Fruit fly (Drosophila melanogaster) whole organism, wandering third instar larva: Measurements from ENCODE around the gene CG6000.

Source experiments
- CG32264 ChIP-seq: fragments of 200-800 bp; sonication (Bioruptor generic); optimal IDR thresholded peaks from 2 replicates; lab custom pipeline; 2016; ENCODE audit warnings: missing biosample characterization, missing genetic modification characterization
- CG9705 ChIP-seq: fragments of 200-800 bp; sonication (Bioruptor generic); optimal IDR thresholded peaks from 2 replicates; lab custom pipeline; 2018; ENCODE audit warnings: missing biosample characterization, mild to moderate bottlenecking, missing genetic modification characterization
- CrebA ChIP-seq: fragments of 200-800 bp; sonication (Bioruptor generic); optimal IDR thresholded peaks from 2 replicates; lab custom pipeline; 2016; ENCODE audit warnings: missing biosample characterization, mild to moderate bottlenecking, missing genetic modification characterization, borderline replicate concordance
- Dif ChIP-seq: fragments of 200-275, 200-300 bp; sonication (Bioruptor generic); optimal IDR thresholded peaks from 2 replicates; lab custom pipeline; 2018; ENCODE audit warnings: missing biosample characterization, missing genetic modification characterization; ENCODE audit not compliant: partially characterized antibody
- GATAd ChIP-seq: sonication (Bioruptor generic); optimal IDR thresholded peaks from 2 replicates; lab custom pipeline; 2016; ENCODE audit warnings: missing biosample characterization, missing genetic modification characterization
- Hnf4 ChIP-seq: fragments of 200-800 bp; sonication (Bioruptor generic); optimal IDR thresholded peaks from 2 replicates; lab custom pipeline; 2016; ENCODE audit warnings: missing biosample characterization, mild to moderate bottlenecking, missing genetic modification characterization
- Hr78 ChIP-seq: fragments of >200 bp; optimal IDR thresholded peaks from 2 replicates; lab custom pipeline; 2017; ENCODE audit warnings: missing biosample characterization, missing genetic modification characterization
- Hr83 ChIP-seq: fragments of 200-300 bp; sonication (Bioruptor generic); optimal IDR thresholded peaks from 2 replicates; lab custom pipeline; 2016; ENCODE audit warnings: missing biosample characterization, mild to moderate bottlenecking, missing genetic modification characterization, moderate library complexity; ENCODE audit not compliant: poor library complexity, severe bottlenecking
- Mio ChIP-seq: sonication (Bioruptor generic); optimal IDR thresholded peaks from 2 replicates; lab custom pipeline; 2016; ENCODE audit warnings: missing biosample characterization, missing genetic modification characterization
- N ChIP-seq: fragments of >200 bp; optimal IDR thresholded peaks from 2 replicates; lab custom pipeline; 2018; ENCODE audit warnings: missing biosample characterization, missing external identifiers, missing genetic modification characterization
- OdsH ChIP-seq: fragments of 200-800 bp; sonication (Bioruptor generic); optimal IDR thresholded peaks from 2 replicates; lab custom pipeline; 2016; ENCODE audit warnings: missing biosample characterization, mild to moderate bottlenecking, missing genetic modification characterization
- Rel ChIP-seq, 2 experiments: fragments of 200-800 bp; sonication (Bioruptor generic) in 1 of 2; optimal IDR thresholded peaks; 2 replicates in 1 of 2; 3 replicates in 1 of 2; lab custom pipeline; 2016 to 2019; ENCODE audit warnings: mild to moderate bottlenecking in 2 of 2, missing biosample characterization in 2 of 2, missing genetic modification characterization in 2 of 2, moderate library complexity in 1 of 2
- brk ChIP-seq: fragments of 200-800 bp; sonication (Bioruptor generic); optimal IDR thresholded peaks from 2 replicates; lab custom pipeline; 2016; ENCODE audit warnings: missing biosample characterization, mild to moderate bottlenecking, missing genetic modification characterization
- dl ChIP-seq, 2 experiments: fragments of 175-275, 200-275 bp in 1 of 2; fragments of 200-275 bp in 1 of 2; sonication (Bioruptor generic); optimal IDR thresholded peaks; lab custom pipeline; 2018; ENCODE audit warnings: mild to moderate bottlenecking in 2 of 2, missing biosample characterization in 2 of 2, missing genetic modification characterization in 2 of 2, moderate library complexity in 2 of 2; ENCODE audit not compliant: partially characterized antibody in 2 of 2, insufficient read depth in 1 of 2
- dmrt93B ChIP-seq: fragments of 200-800 bp; sonication (Bioruptor generic); optimal IDR thresholded peaks from 2 replicates; lab custom pipeline; 2018; ENCODE audit warnings: missing biosample characterization, mild to moderate bottlenecking, missing genetic modification characterization
- dsf ChIP-seq: sonication (Bioruptor generic); optimal IDR thresholded peaks from 2 replicates; lab custom pipeline; 2016; ENCODE audit warnings: missing biosample characterization, missing genetic modification characterization, borderline replicate concordance
- ey ChIP-seq: fragments of 200-800 bp; sonication (Bioruptor generic); optimal IDR thresholded peaks from 2 replicates; lab custom pipeline; 2016; ENCODE audit warnings: missing biosample characterization, missing genetic modification characterization
- fru ChIP-seq: fragments of 200-800 bp; sonication (Bioruptor generic); optimal IDR thresholded peaks from 3 replicates; lab custom pipeline; 2016; ENCODE audit warnings: missing biosample characterization, mild to moderate bottlenecking, missing genetic modification characterization
- h ChIP-seq: fragments of 200-800 bp; sonication (Bioruptor generic); optimal IDR thresholded peaks from 3 replicates; lab custom pipeline; 2016; ENCODE audit warnings: missing biosample characterization, mild to moderate bottlenecking, missing genetic modification characterization
- lola ChIP-seq: fragments of >200 bp; optimal IDR thresholded peaks from 2 replicates; lab custom pipeline; 2017; ENCODE audit warnings: missing biosample characterization, missing genetic modification characterization
- pan ChIP-seq: fragments of >200 bp; optimal IDR thresholded peaks from 2 replicates; lab custom pipeline; 2017
- psq ChIP-seq: fragments of 200-800 bp; sonication (Bioruptor generic); optimal IDR thresholded peaks from 3 replicates; lab custom pipeline; 2017; ENCODE audit warnings: missing biosample characterization, mild to moderate bottlenecking, missing genetic modification characterization, moderate library complexity
- rgr ChIP-seq: fragments of 200-800 bp; sonication (Bioruptor generic); optimal IDR thresholded peaks from 3 replicates; lab custom pipeline; 2016; ENCODE audit warnings: missing biosample characterization, mild to moderate bottlenecking, missing genetic modification characterization
- sv ChIP-seq: fragments of 200-800 bp; sonication (Bioruptor generic); optimal IDR thresholded peaks from 3 replicates; lab custom pipeline; 2016; ENCODE audit warnings: missing biosample characterization, missing genetic modification characterization
- tai ChIP-seq: sonication (Bioruptor generic); optimal IDR thresholded peaks from 2 replicates; lab custom pipeline; 2016; ENCODE audit warnings: missing biosample characterization, missing genetic modification characterization
- usp ChIP-seq: fragments of >200 bp; optimal IDR thresholded peaks from 2 replicates; lab custom pipeline; 2017; ENCODE audit warnings: missing biosample characterization, missing genetic modification characterization
- woc ChIP-seq: sonication (Bioruptor generic); optimal IDR thresholded peaks from 2 replicates; lab custom pipeline; 2016; ENCODE audit warnings: missing biosample characterization, mild to moderate bottlenecking, missing genetic modification characterization

Gene CG6000

DNA sequence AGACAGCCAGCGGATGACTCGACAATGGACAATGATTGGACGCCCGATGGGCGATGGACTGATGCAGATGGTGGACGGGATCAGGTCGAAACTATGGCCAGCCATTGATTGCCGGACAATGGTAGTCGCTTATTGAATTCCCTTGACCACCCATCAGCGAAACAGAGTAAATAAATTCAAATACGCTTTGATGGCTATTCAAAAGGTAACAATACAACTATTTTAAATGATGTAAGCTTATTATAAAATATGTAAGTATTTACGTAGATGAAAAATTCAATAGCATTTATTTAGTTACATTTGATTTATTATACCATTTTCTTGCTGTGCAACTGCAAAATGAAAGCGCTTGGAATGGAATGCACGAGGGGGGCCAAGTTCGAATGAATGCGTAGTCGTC lies 39.6 kb upstream of the CG6000 start:
- TF ChIP-seq sv (GFP tag; lab: Kevin White, UChicago) = no peak
- TF ChIP-seq OdsH (GFP tag; lab: Kevin White, UChicago) = no peak
- TF ChIP-seq Hnf4 (GFP tag; lab: Kevin White, UChicago) = no peak
- TF ChIP-seq woc (GFP tag; lab: Kevin White, UChicago) = no peak
- TF ChIP-seq psq (GFP tag; lab: Kevin White, UChicago) = no peak
- TF ChIP-seq CG9705 (GFP tag; lab: Kevin White, UChicago) = no peak
- TF ChIP-seq CrebA = no peak
- TF ChIP-seq dl (GFP tag; optimal IDR thresholded peaks at IDR 0.05; lab: Kevin White, UChicago; ENCODE audit: insufficient read depth in 1 of 2, partially characterized antibody in 2 of 2) = no peak
- no peak for TF ChIP-seq Dif
- TF ChIP-seq usp (GFP tag; lab: Kevin White, UChicago) = no peak

DNA sequence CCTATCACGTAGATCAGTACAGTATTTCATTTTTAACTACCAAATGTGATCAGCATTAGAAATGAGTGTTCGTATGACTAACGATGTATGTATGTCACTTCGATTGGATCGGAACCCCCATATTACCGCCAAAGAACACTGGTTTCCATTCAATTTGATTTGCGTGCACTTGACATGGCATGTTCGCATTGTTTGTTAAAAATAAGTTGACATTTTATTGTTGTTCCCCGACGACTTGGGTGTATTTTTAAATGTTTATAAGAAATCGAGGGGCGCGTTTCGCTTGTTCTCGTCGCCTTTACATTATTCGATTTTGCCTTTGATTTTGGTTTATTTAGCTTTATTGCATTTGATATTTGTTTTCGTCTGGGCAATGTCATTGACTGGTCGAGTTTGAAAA lies 38.7 kb upstream of the CG6000 start:
- TF ChIP-seq CG9705 (GFP tag; lab: Kevin White, UChicago) (no peak), dl (GFP tag; optimal IDR thresholded peaks at IDR 0.05; lab: Kevin White, UChicago; ENCODE audit: insufficient read depth in 1 of 2, partially characterized antibody in 2 of 2) (no peak), rgr (GFP tag; lab: Kevin White, UChicago) (peak; percentile 7), pan (lab: Kevin White, UChicago) (no peak), Rel (GFP tag; optimal IDR thresholded peaks at IDR 0.05; lab: Kevin White, UChicago) (no peak), Rel (tag; optimal IDR thresholded peaks at IDR 0.05; lab: Kevin White, UChicago) (peak; percentile 94)

DNA sequence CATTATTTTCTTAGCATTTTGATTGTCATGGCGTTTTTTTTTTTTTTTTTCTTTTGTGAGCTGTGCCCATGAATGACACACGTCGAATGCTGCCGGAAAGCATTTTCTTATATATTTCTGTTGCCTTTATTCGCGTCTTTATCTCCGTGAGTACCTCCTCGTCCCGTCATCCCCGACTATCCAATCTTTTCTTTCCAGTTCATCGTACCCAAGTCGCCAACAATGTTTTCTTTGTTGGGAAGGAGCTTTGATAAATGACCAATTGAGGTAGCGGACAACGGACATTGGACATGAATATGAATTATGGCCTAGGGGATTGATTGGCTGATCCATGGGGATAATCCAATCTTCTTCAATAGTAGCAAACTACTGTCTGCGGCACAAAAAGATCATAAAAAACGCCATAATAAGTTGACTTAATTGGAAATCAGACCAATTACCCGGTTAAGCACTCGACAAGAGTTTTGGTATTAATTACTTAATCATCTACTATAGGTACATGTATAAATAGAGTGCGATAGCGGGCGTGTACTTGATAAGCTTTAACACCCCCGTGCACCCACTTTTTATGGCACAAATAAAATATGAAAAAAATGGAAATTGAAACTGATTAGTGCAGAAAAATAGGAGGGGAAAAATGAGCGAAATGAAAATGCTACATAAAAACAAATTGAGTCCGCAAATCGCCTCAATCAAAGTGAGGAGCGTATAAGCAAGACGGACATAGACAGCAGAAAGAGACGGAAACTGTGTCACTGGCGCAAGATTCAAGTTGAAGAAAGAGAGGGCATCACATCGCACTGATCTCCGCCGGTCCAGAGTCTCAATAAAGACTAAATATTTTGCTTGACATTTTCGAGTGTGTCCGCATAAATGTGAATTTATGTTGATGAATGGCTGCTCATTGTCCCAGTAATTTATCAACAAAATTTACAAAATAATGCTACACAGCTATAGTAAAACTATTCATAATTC lies 38.0 kb upstream of the CG6000 start:
- no peak for TF ChIP-seq CG32264 (GFP tag; lab: Kevin White, UChicago)
- TF ChIP-seq Dif = no peak
- peak; percentile 21 for TF ChIP-seq OdsH (GFP tag; lab: Kevin White, UChicago)
- TF ChIP-seq h (GFP tag; lab: Kevin White, UChicago) = peak; percentile 40
- TF ChIP-seq Hnf4 (GFP tag; lab: Kevin White, UChicago) = no peak
- TF ChIP-seq usp (GFP tag; lab: Kevin White, UChicago) = no peak
- TF ChIP-seq dsf = no peak
- peak; percentile 8 for TF ChIP-seq ey (GFP tag; lab: Kevin White, UChicago)
- TF ChIP-seq brk = no peak

DNA sequence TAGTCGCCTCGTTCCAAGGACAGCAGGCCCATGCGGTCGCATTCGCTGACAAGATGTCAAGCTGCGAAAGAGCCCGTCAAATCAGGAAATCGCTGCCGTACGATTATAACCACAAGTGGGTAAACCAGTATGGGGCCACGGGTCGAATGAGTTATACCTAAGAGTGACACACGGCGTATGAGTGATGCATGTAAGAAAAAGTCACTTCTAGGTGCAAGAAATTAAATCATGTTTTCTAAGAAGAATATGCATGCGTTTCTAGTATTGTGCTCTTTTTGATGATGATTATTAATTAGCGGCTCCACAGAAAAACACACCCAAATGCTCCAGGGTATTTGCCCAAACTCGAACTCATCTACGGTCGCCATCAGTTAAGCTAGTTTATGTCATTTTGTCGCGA lies 36.5 kb upstream of the CG6000 start:
- TF ChIP-seq CG32264 (GFP tag; lab: Kevin White, UChicago) (no peak), dl (GFP tag; optimal IDR thresholded peaks at IDR 0.05; lab: Kevin White, UChicago; ENCODE audit: insufficient read depth in 1 of 2, partially characterized antibody in 2 of 2) (no peak), ey (GFP tag; lab: Kevin White, UChicago) (no peak), rgr (GFP tag; lab: Kevin White, UChicago) (no peak), OdsH (GFP tag; lab: Kevin White, UChicago) (no peak)

DNA sequence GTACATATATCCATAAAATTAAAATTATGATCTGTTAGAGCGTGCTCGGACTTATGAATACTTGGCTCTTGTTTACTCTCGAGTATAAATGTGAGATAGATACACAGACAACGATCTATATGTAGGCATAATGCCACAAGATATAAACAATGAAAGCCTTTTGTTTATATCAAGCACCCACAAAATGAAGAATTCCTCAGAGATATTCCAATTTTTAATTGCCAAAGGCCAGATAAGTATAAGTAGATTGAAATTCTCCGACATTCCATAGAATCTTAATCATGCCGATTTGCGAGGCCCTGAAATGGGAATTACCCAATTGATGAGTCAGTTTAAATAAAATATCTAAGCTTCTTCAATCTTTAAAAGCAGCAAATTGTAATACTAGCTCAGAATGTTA lies 32.3 kb upstream of the CG6000 start:
- TF ChIP-seq N (GFP tag; lab: Kevin White, UChicago) (no peak), GATAd (GFP tag; lab: Kevin White, UChicago) (no peak), Rel (GFP tag; optimal IDR thresholded peaks at IDR 0.05; lab: Kevin White, UChicago) (no peak), Rel (tag; optimal IDR thresholded peaks at IDR 0.05; lab: Kevin White, UChicago) (no peak), dmrt93B (GFP tag; lab: Kevin White, UChicago) (no peak), ey (GFP tag; lab: Kevin White, UChicago) (no peak), psq (GFP tag; lab: Kevin White, UChicago) (no peak), Hr78 (no peak), dsf (no peak), brk (no peak), pan (lab: Kevin White, UChicago) (no peak)

DNA sequence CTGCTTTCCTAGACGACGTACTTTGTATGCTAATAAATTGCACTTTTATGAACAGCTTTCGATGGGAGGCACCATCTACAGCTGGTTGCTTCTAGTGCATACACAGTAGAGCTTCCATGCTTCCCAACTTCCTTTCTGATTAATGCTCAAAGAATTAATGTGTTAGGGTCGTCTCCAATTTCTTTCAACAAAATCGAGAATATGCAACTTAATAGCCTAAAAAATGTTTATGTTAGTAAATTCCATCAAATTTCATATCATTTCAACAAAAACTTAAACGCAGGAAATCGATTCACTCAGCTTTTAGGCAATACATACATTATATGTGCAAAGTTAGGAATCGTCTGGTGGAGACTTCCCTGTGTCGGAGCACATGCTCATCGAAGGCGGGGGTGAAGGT lies 30.1 kb upstream of the CG6000 start:
- no peak for TF ChIP-seq CrebA
- no peak for TF ChIP-seq Dif
- no peak for TF ChIP-seq Rel (GFP tag; optimal IDR thresholded peaks at IDR 0.05; lab: Kevin White, UChicago)
- no peak for TF ChIP-seq Rel (tag; optimal IDR thresholded peaks at IDR 0.05; lab: Kevin White, UChicago)
- no peak for TF ChIP-seq Mio (GFP tag; lab: Kevin White, UChicago)
- TF ChIP-seq dsf = no peak
- TF ChIP-seq Hnf4 (GFP tag; lab: Kevin White, UChicago) = no peak
- no peak for TF ChIP-seq fru (GFP tag; lab: Kevin White, UChicago)
- TF ChIP-seq lola (GFP tag; lab: Kevin White, UChicago) = no peak
- TF ChIP-seq GATAd (GFP tag; lab: Kevin White, UChicago) = no peak
- no peak for TF ChIP-seq tai (GFP tag; lab: Kevin White, UChicago)
- TF ChIP-seq Hr83 = no peak
- TF ChIP-seq usp (GFP tag; lab: Kevin White, UChicago) = no peak
- no peak for TF ChIP-seq psq (GFP tag; lab: Kevin White, UChicago)
- TF ChIP-seq CG9705 (GFP tag; lab: Kevin White, UChicago) = no peak
- no peak for TF ChIP-seq dmrt93B (GFP tag; lab: Kevin White, UChicago)
- TF ChIP-seq brk = no peak
- TF ChIP-seq dl (GFP tag; optimal IDR thresholded peaks at IDR 0.05; lab: Kevin White, UChicago; ENCODE audit: insufficient read depth in 1 of 2, partially characterized antibody in 2 of 2) = no peak
